Worm (Caenorhabditis elegans) whole organism, L2 larva: Measurements from ENCODE around the gene trpp-6.

Experiments used
- C34F6.9 ChIP-seq: fragments of 150-350 bp; optimal IDR thresholded peaks from 2 replicates; lab custom pipeline; 2014; ENCODE audit warnings: missing biosample characterization, missing genetic modification characterization
- F13H6.1 ChIP-seq: sonication (generic microtip); optimal IDR thresholded peaks from 2 replicates; lab custom pipeline; 2016; ENCODE audit warnings: missing genetic modification characterization, missing compliant biosample characterization
- R02D3.7 ChIP-seq: fragments of 150-350 bp; optimal IDR thresholded peaks from 2 replicates; lab custom pipeline; 2014; ENCODE audit warnings: missing biosample characterization, missing genetic modification characterization
- Y55F3AM.14 ChIP-seq: fragments of 200-800 bp; sonication (Bioruptor generic); optimal IDR thresholded peaks from 2 replicates; lab custom pipeline; 2018; ENCODE audit warnings: mild to moderate bottlenecking, missing genetic modification characterization, missing compliant biosample characterization
- alr-1 ChIP-seq: fragments of 150-350 bp; optimal IDR thresholded peaks from 2 replicates; lab custom pipeline; 2014; ENCODE audit warnings: missing biosample characterization, missing genetic modification characterization
- aly-2 ChIP-seq: fragments of 150-350 bp; optimal IDR thresholded peaks from 2 replicates; lab custom pipeline; 2014; ENCODE audit warnings: missing biosample characterization, missing genetic modification characterization
- ama-1 ChIP-seq: fragments of 150-350 bp; optimal IDR thresholded peaks from 2 replicates; lab custom pipeline; 2018; ENCODE audit warnings: inconsistent platforms
- blmp-1 ChIP-seq: sonication (generic microtip); optimal IDR thresholded peaks from 2 replicates; lab custom pipeline; 2017; ENCODE audit warnings: missing genetic modification characterization, mild to moderate bottlenecking, missing compliant biosample characterization, antibody characterized with exemption, moderate library complexity; ENCODE audit not compliant: insufficient read depth
- ceh-16 ChIP-seq: fragments of 150-350 bp; optimal IDR thresholded peaks from 2 replicates; lab custom pipeline; 2014; ENCODE audit warnings: missing biosample characterization, missing genetic modification characterization
- ceh-82 ChIP-seq: fragments of 150-350 bp; optimal IDR thresholded peaks from 2 replicates; lab custom pipeline; 2014; ENCODE audit warnings: missing biosample characterization, missing genetic modification characterization
- crh-2 ChIP-seq: sonication (generic microtip); optimal IDR thresholded peaks from 2 replicates; lab custom pipeline; 2017; ENCODE audit warnings: missing biosample characterization, missing genetic modification characterization
- dmd-4 ChIP-seq: sonication (generic microtip); optimal IDR thresholded peaks from 2 replicates; lab custom pipeline; 2017; ENCODE audit warnings: missing biosample characterization, missing genetic modification characterization
- egl-27 ChIP-seq: sonication (generic microtip); optimal IDR thresholded peaks from 3 replicates; lab custom pipeline; 2017; ENCODE audit warnings: missing biosample characterization, missing genetic modification reagents, missing genetic modification characterization
- elt-1 ChIP-seq: fragments of 150-350 bp; optimal IDR thresholded peaks from 2 replicates; lab custom pipeline; 2014; ENCODE audit warnings: missing biosample characterization, missing genetic modification characterization
- elt-3 ChIP-seq: sonication (generic microtip); optimal IDR thresholded peaks from 2 replicates; lab custom pipeline; 2017; ENCODE audit warnings: missing biosample characterization, missing genetic modification characterization
- fos-1 ChIP-seq: fragments of 150-350 bp; optimal IDR thresholded peaks from 2 replicates; lab custom pipeline; 2014; ENCODE audit warnings: missing biosample characterization, missing genetic modification characterization
- lin-11 ChIP-seq: fragments of 150-350 bp; sonication (generic microtip); optimal IDR thresholded peaks from 2 replicates; lab custom pipeline; 2014; ENCODE audit warnings: missing biosample characterization, missing genetic modification characterization, inconsistent platforms, mixed read lengths
- lin-13 ChIP-seq: fragments of 150-350 bp; optimal IDR thresholded peaks from 2 replicates; lab custom pipeline; 2014; ENCODE audit warnings: missing biosample characterization, missing genetic modification reagents, missing genetic modification characterization
- lin-39 ChIP-seq: fragments of 150-350 bp; optimal IDR thresholded peaks from 2 replicates; lab custom pipeline; 2014; ENCODE audit warnings: missing biosample characterization, missing genetic modification reagents, missing genetic modification characterization
- lsy-2 ChIP-seq, 2 experiments: fragments of 150-350 bp in 1 of 2; sonication (generic microtip) in 1 of 2; optimal IDR thresholded peaks; 2 replicates each; lab custom pipeline; 2014 to 2017; ENCODE audit warnings: missing biosample characterization in 2 of 2, missing genetic modification characterization in 2 of 2
- mab-5 ChIP-seq: fragments of 150-350 bp; optimal IDR thresholded peaks from 2 replicates; lab custom pipeline; 2014; ENCODE audit warnings: missing biosample characterization, missing genetic modification characterization
- mbf-1 ChIP-seq: sonication (generic microtip); optimal IDR thresholded peaks from 2 replicates; lab custom pipeline; 2017; ENCODE audit warnings: missing biosample characterization, missing genetic modification characterization
- mdl-1 ChIP-seq, 2 experiments: fragments of 150-350 bp in 1 of 2; sonication (generic microtip) in 1 of 2; optimal IDR thresholded peaks; 2 replicates each; lab custom pipeline; 2017; ENCODE audit warnings: missing biosample characterization in 2 of 2, missing genetic modification characterization in 2 of 2
- nhr-10 ChIP-seq: sonication (generic microtip); optimal IDR thresholded peaks from 2 replicates; lab custom pipeline; 2017; ENCODE audit warnings: missing biosample characterization, missing genetic modification characterization
- nhr-11 ChIP-seq: fragments of 150-350 bp; optimal IDR thresholded peaks from 2 replicates; lab custom pipeline; 2014; ENCODE audit warnings: missing biosample characterization, missing genetic modification characterization
- nhr-12 ChIP-seq: fragments of 150-350 bp; optimal IDR thresholded peaks from 2 replicates; lab custom pipeline; 2014; ENCODE audit warnings: missing biosample characterization, missing genetic modification characterization
- nhr-129 ChIP-seq: fragments of 150-350 bp; optimal IDR thresholded peaks from 2 replicates; lab custom pipeline; 2014; ENCODE audit warnings: missing biosample characterization, missing genetic modification characterization
- nhr-23 ChIP-seq: fragments of 150-350 bp; optimal IDR thresholded peaks from 2 replicates; lab custom pipeline; 2014; ENCODE audit warnings: missing biosample characterization, missing genetic modification reagents, missing genetic modification characterization
- nhr-25 ChIP-seq: fragments of 150-350 bp; sonication (generic microtip); optimal IDR thresholded peaks from 3 replicates; lab custom pipeline; 2014; ENCODE audit warnings: missing biosample characterization, missing genetic modification characterization
- nhr-6 ChIP-seq: fragments of 150-350 bp; optimal IDR thresholded peaks from 2 replicates; lab custom pipeline; 2014; ENCODE audit warnings: missing biosample characterization, missing genetic modification characterization
- nhr-77 ChIP-seq: fragments of 150-350 bp; optimal IDR thresholded peaks from 2 replicates; lab custom pipeline; 2014; ENCODE audit warnings: missing biosample characterization, missing genetic modification characterization
- sma-3 ChIP-seq: sonication (generic microtip); optimal IDR thresholded peaks from 2 replicates; lab custom pipeline; 2016; ENCODE audit warnings: missing genetic modification reagents, missing genetic modification characterization, missing compliant biosample characterization
- sma-9 ChIP-seq, 2 experiments: fragments of 150-350 bp in 1 of 2; sonication (generic microtip) in 1 of 2; optimal IDR thresholded peaks; 2 replicates each; lab custom pipeline; 2014 to 2016; ENCODE audit warnings: missing genetic modification characterization in 2 of 2, mild to moderate bottlenecking in 1 of 2, missing biosample characterization in 1 of 2, missing compliant biosample characterization in 1 of 2, missing genetic modification reagents in 1 of 2, moderate library complexity in 1 of 2
- snpc-4 ChIP-seq: fragments of 150-350 bp; optimal IDR thresholded peaks from 2 replicates; lab custom pipeline; 2014; ENCODE audit warnings: missing biosample characterization, missing genetic modification characterization
- unc-39 ChIP-seq: fragments of 150-350 bp; optimal IDR thresholded peaks from 2 replicates; lab custom pipeline; 2014; ENCODE audit warnings: missing biosample characterization, missing genetic modification characterization
- unc-55 ChIP-seq: fragments of 150-350 bp; sonication (generic microtip); optimal IDR thresholded peaks from 3 replicates; lab custom pipeline; 2014; ENCODE audit warnings: missing biosample characterization, missing genetic modification reagents, missing genetic modification characterization
- zag-1 ChIP-seq: fragments of 150-350 bp; optimal IDR thresholded peaks from 2 replicates; lab custom pipeline; 2014; ENCODE audit warnings: missing biosample characterization, missing genetic modification characterization
- ztf-1 ChIP-seq: fragments of 200-800 bp; sonication (Bioruptor generic); conservative IDR thresholded peaks from 2 replicates; pipeline ENCODE4 v1.3.6; 2022; ENCODE audit warnings: missing genetic modification characterization, missing compliant biosample characterization
- ztf-11 ChIP-seq: sonication (generic microtip); optimal IDR thresholded peaks from 2 replicates; lab custom pipeline; 2017; ENCODE audit warnings: missing biosample characterization, missing genetic modification characterization
- ztf-4 ChIP-seq: fragments of 150-350 bp; optimal IDR thresholded peaks from 2 replicates; lab custom pipeline; 2014; ENCODE audit warnings: missing biosample characterization, missing genetic modification characterization

Gene trpp-6

DNA sequence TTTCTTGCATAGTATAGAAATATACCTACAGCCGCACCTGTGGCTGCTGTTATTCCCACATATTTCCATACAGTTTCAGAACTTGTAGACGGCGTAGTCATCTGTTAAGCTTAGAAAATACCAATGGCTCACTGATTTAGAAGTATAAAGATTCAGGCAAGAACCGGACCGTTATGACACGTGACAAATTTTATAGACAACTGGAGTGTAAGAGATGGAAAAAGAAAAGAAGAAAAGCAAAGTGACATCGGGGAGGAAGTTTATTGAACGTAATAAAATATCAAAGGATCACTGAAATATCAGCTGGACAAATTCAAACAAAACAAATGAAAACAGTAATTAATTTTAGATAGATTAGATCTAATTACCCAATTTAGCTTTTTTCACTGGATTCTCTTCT, 5.5 kb upstream of the trpp-6 start, which contains the start of gene rmd-2:
Gene rmd-2, minus strand, starts transcription at position 101 of the 400 bp plus-strand sequence.
- no peak for TF ChIP-seq zag-1 (tag; lab: Kevin White, UChicago)
- no peak for TF ChIP-seq nhr-10 (tag; lab: Kevin White, UChicago)
- no peak for TF ChIP-seq lin-11
- no peak for TF ChIP-seq elt-3 (tag; lab: Kevin White, UChicago)
- no peak for TF ChIP-seq F13H6.1
- TF ChIP-seq nhr-129 (tag; lab: Kevin White, UChicago), result peak; percentile 1
- TF ChIP-seq Y55F3AM.14 (GFP tag; lab: Kevin White, UChicago), result no peak
- TF ChIP-seq alr-1 (tag; lab: Kevin White, UChicago), result no peak

DNA sequence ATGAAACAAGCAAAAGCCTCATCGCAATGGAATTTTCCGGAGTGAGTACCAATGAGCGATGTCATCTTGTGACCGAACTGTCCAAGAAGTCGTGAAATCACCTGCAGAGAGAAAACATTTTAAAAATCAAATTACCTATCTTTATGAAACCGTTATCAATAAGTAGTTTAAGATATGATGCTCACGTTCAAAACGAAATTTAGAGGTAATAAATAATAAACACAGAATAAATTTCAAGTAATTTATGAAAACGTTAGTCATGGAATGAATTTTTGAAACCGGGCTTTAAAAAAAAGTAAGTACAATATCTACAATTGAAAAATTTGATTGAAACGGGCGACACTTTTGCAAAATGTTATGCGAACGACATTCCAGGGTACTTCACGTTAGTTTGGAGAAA, 4.0 kb upstream of the trpp-6 start, which contains the start of gene C27H6.8:
Gene C27H6.8, minus strand, starts transcription at position 101 of the 400 bp plus-strand sequence.
- TF ChIP-seq ama-1 (no peak), unc-39 (tag; lab: Kevin White, UChicago) (no peak), sma-9 (GFP tag; optimal IDR thresholded peaks at IDR 0.05; lab: Kevin White, UChicago) (no peak), sma-9 (tag; optimal IDR thresholded peaks at IDR 0.05; lab: Kevin White, UChicago) (no peak), nhr-25 (tag; lab: Kevin White, UChicago) (no peak), ztf-11 (tag; lab: Kevin White, UChicago) (no peak), egl-27 (no peak)

DNA sequence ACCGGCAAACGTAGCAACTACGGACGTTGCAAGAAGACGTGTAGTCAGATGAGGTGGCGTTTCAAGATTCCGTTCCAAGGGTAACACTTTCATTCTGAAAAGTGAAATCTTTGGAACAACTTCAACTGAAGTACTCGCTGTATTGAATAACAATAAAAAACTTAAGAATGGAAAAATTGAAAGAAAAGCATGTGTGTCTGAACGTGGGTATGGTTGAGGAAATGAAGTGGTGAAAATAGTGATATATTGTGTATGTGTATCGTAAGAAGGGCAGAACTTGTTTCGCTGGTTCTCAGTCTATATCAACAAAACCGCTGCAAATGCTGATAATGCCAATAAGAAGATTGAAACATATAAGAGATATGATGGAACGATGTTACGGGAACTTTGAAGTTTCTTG, 4.1 kb downstream of the trpp-6 start, which contains the start of gene K08H10.6:
Gene K08H10.6, minus strand, starts transcription at position 101 of the 400 bp plus-strand sequence.
- TF ChIP-seq ama-1, result no peak
- no peak for TF ChIP-seq lin-39
- TF ChIP-seq mab-5 (tag; lab: Kevin White, UChicago), result no peak
- TF ChIP-seq mbf-1, result no peak
- TF ChIP-seq dmd-4 (tag; lab: Kevin White, UChicago), result no peak
- no peak for TF ChIP-seq lsy-2 (tag; optimal IDR thresholded peaks at IDR 0.05; lab: Kevin White, UChicago)
- TF ChIP-seq egl-27, result no peak
- no peak for TF ChIP-seq crh-2 (tag; lab: Kevin White, UChicago)
- no peak for TF ChIP-seq ztf-4
- TF ChIP-seq nhr-11, result no peak
- TF ChIP-seq, all 48 proteins: peak for 0

DNA sequence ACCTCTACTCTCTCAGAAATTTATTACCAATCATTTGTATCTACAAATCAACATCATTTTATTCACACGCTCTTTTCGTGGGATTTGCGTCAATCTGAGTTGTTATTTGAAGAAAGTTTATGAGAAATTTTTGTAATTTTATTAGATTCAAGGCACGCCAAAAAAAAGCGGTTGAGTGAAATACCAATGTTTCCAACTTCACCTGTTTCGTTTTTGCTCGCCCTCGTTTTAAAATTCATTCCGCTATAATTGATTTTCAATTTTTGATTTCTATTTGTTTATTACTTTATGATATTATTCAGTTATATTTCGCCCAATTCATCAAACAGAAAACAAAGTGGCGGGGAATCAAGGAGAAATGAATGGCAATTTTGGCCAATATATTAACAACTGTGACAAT, 9.1 kb downstream of the trpp-6 start, which contains the start of gene K08H10.10:
Gene K08H10.10, plus strand, starts transcription at position 301 of the 400 bp plus-strand sequence.
- TF ChIP-seq blmp-1 (tag; lab: Kevin White, UChicago), result no peak
- TF ChIP-seq mbf-1, result no peak
- no peak for TF ChIP-seq lsy-2 (tag; optimal IDR thresholded peaks at IDR 0.05; lab: Kevin White, UChicago)
- TF ChIP-seq egl-27, result no peak
- no peak for TF ChIP-seq nhr-25 (tag; lab: Kevin White, UChicago)
- TF ChIP-seq nhr-10 (tag; lab: Kevin White, UChicago), result no peak
- no peak for TF ChIP-seq nhr-12
- TF ChIP-seq, all 48 proteins: peak for 0

DNA sequence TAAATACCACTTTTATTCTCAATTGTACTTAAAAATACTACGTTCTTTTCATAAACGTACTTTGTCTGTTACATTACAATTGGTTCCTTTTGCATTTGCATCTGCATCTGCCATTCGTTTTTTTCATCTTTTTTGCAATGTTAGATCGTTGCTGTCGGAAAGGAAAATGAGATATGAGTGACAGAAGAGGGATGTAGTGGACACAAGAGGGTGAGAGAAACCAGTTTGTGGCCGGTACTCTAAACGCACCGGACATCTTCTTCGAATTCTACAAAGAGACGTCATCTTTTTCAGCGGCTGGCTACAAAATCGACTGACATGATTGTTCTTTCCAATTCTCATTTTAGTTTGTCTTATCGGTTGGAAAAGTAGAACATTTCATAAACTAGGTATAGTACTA, 11.0 kb downstream of the trpp-6 start:
- no peak for TF ChIP-seq fos-1
- peak; percentile 12 for TF ChIP-seq nhr-129 (tag; lab: Kevin White, UChicago)
- peak; percentile 60 for TF ChIP-seq nhr-25 (tag; lab: Kevin White, UChicago)
- TF ChIP-seq crh-2 (tag; lab: Kevin White, UChicago), result peak; percentile 38
- peak; percentile 52 for TF ChIP-seq sma-9 (GFP tag; optimal IDR thresholded peaks at IDR 0.05; lab: Kevin White, UChicago)
- TF ChIP-seq sma-9 (tag; optimal IDR thresholded peaks at IDR 0.05; lab: Kevin White, UChicago), result no peak
- peak; percentile 41 for TF ChIP-seq nhr-6
- TF ChIP-seq blmp-1 (tag; lab: Kevin White, UChicago), result peak; percentile 55
- TF ChIP-seq nhr-77, result no peak

DNA sequence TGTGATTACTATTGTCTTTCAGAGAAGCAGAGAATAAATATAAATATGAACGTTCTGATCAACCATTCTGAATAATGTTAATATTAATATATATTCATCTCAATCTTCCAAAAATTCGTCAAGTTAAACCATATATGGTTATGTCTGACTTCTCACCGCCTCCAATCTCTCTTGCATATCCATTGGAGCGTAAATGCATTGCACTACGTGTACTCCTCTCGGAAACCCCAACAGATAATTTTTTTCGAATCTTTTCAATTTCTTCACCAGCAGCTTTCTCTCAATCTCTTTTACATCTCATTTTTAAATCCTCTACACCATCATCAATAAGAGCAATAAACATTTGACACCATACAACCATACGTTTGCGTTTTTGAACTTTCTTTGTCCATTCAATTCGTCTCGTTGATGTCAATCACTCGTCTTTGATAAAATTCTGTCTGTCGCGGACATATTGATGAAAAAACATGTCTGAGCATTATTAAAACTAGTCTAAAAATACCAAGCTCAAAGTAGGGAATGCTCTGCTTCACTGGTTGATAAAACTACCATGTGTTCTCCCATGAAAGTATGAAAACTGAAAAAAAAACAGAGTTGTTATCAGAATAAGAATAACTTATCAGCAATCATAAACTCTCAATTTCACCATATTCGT, 11.7 kb downstream of the trpp-6 start:
- TF ChIP-seq elt-1 (tag; lab: Kevin White, UChicago) (no peak), ceh-82 (tag; lab: Kevin White, UChicago) (no peak), nhr-129 (tag; lab: Kevin White, UChicago) (peak; percentile 72), C34F6.9 (tag; lab: Kevin White, UChicago) (peak; percentile 71), zag-1 (tag; lab: Kevin White, UChicago) (peak; percentile 14), nhr-25 (tag; lab: Kevin White, UChicago) (peak; percentile 38), lin-13 (peak; percentile 70), lin-39 (no peak), unc-55 (GFP tag; lab: Kevin White, UChicago) (peak; percentile 87), unc-39 (tag; lab: Kevin White, UChicago) (no peak), sma-3 (GFP tag; lab: Kevin White, UChicago) (no peak), nhr-6 (no peak), dmd-4 (tag; lab: Kevin White, UChicago) (no peak), ztf-1 (GFP tag; lab: Robert Waterston, UW) (no peak), mdl-1 (tag; optimal IDR thresholded peaks at IDR 0.05; lab: Kevin White, UChicago) (no peak), alr-1 (tag; lab: Kevin White, UChicago) (no peak), nhr-23 (tag; lab: Kevin White, UChicago) (no peak), mab-5 (tag; lab: Kevin White, UChicago) (peak; percentile 15), aly-2 (tag; lab: Kevin White, UChicago) (no peak), ceh-16 (tag; lab: Kevin White, UChicago) (no peak), lsy-2 (tag; optimal IDR thresholded peaks at IDR 0.05; lab: Kevin White, UChicago) (peak in 1 of 2 experiments; percentile 81), snpc-4 (tag; lab: Kevin White, UChicago) (peak; percentile 60), R02D3.7 (no peak), nhr-12 (no peak)
